Fruit fly (Drosophila melanogaster) whole organism, prepupa: ENCODE measurements around the gene CG4259.

Experiments
- CG11762 ChIP-seq: fragments of 200-800 bp; sonication (Bioruptor generic); optimal IDR thresholded peaks from 3 replicates; lab custom pipeline; 2016; ENCODE audit warnings: missing biosample characterization, missing genetic modification characterization; ENCODE audit not compliant: insufficient read depth
- CG11902 ChIP-seq: fragments of 200-800 bp; sonication (Bioruptor generic); optimal IDR thresholded peaks from 3 replicates; lab custom pipeline; 2016; ENCODE audit warnings: missing biosample characterization, missing genetic modification characterization
- CG15336 ChIP-seq: fragments of 200-800 bp; sonication (Bioruptor generic); IDR thresholded peaks from 2 replicates; pipeline ENCODE4 v1.3.6; 2022; ENCODE audit warnings: missing biosample characterization, missing genetic modification characterization
- CG1621 ChIP-seq: fragments of 200-800 bp; sonication (Bioruptor generic); optimal IDR thresholded peaks from 3 replicates; lab custom pipeline; 2018; ENCODE audit warnings: missing biosample characterization, mild to moderate bottlenecking, missing genetic modification characterization
- CG3919 ChIP-seq: fragments of 200-800 bp; sonication (Bioruptor generic); optimal IDR thresholded peaks from 3 replicates; lab custom pipeline; 2016; ENCODE audit warnings: missing biosample characterization, missing genetic modification characterization
- CG6792 ChIP-seq: fragments of 200-800 bp; sonication (Bioruptor generic); optimal IDR thresholded peaks from 3 replicates; lab custom pipeline; 2016; ENCODE audit warnings: missing biosample characterization, missing genetic modification characterization
- CG6854 ChIP-seq: fragments of 200-800 bp; sonication (Bioruptor generic); optimal IDR thresholded peaks from 2 replicates; lab custom pipeline; 2017; ENCODE audit warnings: missing biosample characterization, mild to moderate bottlenecking, missing genetic modification characterization
- CG9139 ChIP-seq: fragments of 200-800 bp; sonication (Bioruptor generic); optimal IDR thresholded peaks from 3 replicates; lab custom pipeline; 2017; ENCODE audit warnings: missing biosample characterization, mild to moderate bottlenecking, missing genetic modification characterization
- Eip93F ChIP-seq: fragments of 200-800 bp; sonication (Bioruptor generic); optimal IDR thresholded peaks from 2 replicates; lab custom pipeline; 2016; ENCODE audit warnings: missing biosample characterization, mild to moderate bottlenecking, missing genetic modification characterization
- Ets21C ChIP-seq: fragments of 200-800 bp; sonication (Bioruptor generic); optimal IDR thresholded peaks from 3 replicates; lab custom pipeline; 2016; ENCODE audit warnings: missing biosample characterization, missing genetic modification characterization
- Ets96B ChIP-seq: fragments of 200-800 bp; optimal IDR thresholded peaks from 2 replicates; lab custom pipeline; 2019; ENCODE audit warnings: missing biosample characterization, mild to moderate bottlenecking, missing genetic modification characterization, moderate library complexity
- Sox102F ChIP-seq: fragments of 200-800 bp; sonication (Bioruptor generic); optimal IDR thresholded peaks from 2 replicates; lab custom pipeline; 2016; ENCODE audit warnings: missing biosample characterization, mild to moderate bottlenecking, missing genetic modification characterization
- acj6 ChIP-seq: fragments of 200-800 bp; sonication (Bioruptor generic); optimal IDR thresholded peaks from 3 replicates; lab custom pipeline; 2016; ENCODE audit warnings: missing biosample characterization, missing genetic modification characterization
- dac ChIP-seq: fragments of 200-800 bp; sonication (Bioruptor generic); optimal IDR thresholded peaks from 2 replicates; lab custom pipeline; 2017; ENCODE audit warnings: missing biosample characterization, mild to moderate bottlenecking, missing genetic modification characterization

CG4259 gene

DNA sequence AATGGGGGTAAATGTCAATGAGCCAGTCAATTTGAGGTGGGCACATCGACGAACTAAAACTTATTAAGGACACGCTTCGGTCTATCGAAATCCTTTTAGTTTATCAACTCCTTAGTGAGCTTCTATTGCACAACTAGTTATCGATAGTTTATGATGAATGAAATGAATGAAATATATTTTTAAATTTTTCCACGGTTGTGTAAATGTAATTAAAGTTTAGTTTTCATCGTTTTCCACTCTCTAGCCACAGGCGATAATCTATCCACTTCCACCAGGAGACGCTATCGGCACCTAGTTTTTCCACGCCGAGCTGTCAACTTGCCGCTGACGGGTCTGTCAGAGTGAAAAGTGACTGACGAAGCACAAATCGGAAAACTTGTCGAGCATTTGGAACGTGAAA, 49.4 kb downstream of the CG4259 start, which contains the start of gene CG12674:
Gene CG12674, plus strand, starts transcription at position 301 of the 400 bp plus-strand sequence.
- TF ChIP-seq CG6854 (GFP tag; lab: Kevin White, UChicago), result no peak
- no peak for TF ChIP-seq CG11902 (GFP tag; lab: Kevin White, UChicago)
- no peak for TF ChIP-seq CG1621 (tag; lab: Kevin White, UChicago)
- no peak for TF ChIP-seq CG9139 (GFP tag; lab: Kevin White, UChicago)
- no peak for TF ChIP-seq CG15336 (GFP tag; lab: Robert Waterston, UW)
- TF ChIP-seq Ets21C (GFP tag; lab: Kevin White, UChicago), result no peak
- no peak for TF ChIP-seq CG11762
- no peak for TF ChIP-seq Eip93F (GFP tag; lab: Kevin White, UChicago)
- TF ChIP-seq CG6792 (GFP tag; lab: Kevin White, UChicago), result no peak
- no peak for TF ChIP-seq Sox102F (GFP tag; lab: Kevin White, UChicago)
- TF ChIP-seq dac (GFP tag; lab: Kevin White, UChicago), result no peak
- TF ChIP-seq acj6 (GFP tag; lab: Kevin White, UChicago), result no peak
- no peak for TF ChIP-seq Ets96B (tag; lab: Kevin White, UChicago)
- no peak for TF ChIP-seq CG3919 (GFP tag; lab: Kevin White, UChicago)
